ENCODE assay signal across 4 fruit fly cellular contexts in the genomic region with DNA sequence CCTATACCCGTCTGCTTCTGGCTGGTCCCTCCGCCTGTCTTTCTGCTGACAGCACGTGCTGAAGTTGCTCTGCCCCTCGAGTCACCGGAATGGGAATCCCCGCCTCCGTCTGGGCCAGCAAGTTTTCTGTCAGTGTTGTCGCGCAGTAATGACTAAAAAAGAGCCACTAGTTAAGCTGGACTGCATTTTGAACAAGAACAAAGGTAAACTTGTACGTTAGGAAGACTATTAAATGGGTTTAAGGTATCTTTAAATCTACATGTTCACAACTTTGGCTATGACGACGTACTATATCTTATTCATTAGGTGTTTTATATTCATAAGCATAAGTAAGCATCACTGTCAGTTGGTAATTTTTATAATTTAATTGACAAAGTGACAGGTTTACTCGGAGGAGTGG.
TF ChIP-seq lines count a peak whose summit lies in the region.

No protein-coding gene starts in this region.

- no peak for TF ChIP-seq CTCF in whole organism, embryonic (GFP tag; optimal IDR thresholded peaks at IDR 0.05; lab: Kevin White, UChicago)

TF ChIP-seq in whole organism, embryonic, 481 proteins besides CTCF, POLR2A, EP300 and RAD21:
- TF ChIP-seq BEAF-32 (GFP tag; optimal IDR thresholded peaks at IDR 0.05; lab: Kevin White, UChicago), result no peak
- TF ChIP-seq cwo (GFP tag; optimal IDR thresholded peaks at IDR 0.05; lab: Kevin White, UChicago), result peak; percentile 32
- TF ChIP-seq bsh (GFP tag; optimal IDR thresholded peaks at IDR 0.05; lab: Kevin White, UChicago), result peak in 1 of 2 experiments; percentile 14

TF ChIP-seq in whole organism, prepupa, 60 proteins besides CTCF, POLR2A, EP300 and RAD21 (continues in another document):
- no peak for TF ChIP-seq CG7368 (GFP tag; optimal IDR thresholded peaks at IDR 0.05; lab: Kevin White, UChicago)
- no peak for TF ChIP-seq Sox15 (GFP tag; optimal IDR thresholded peaks at IDR 0.05; lab: Kevin White, UChicago)
- peak; percentile 6 for TF ChIP-seq CG10631 (GFP tag; optimal IDR thresholded peaks at IDR 0.05; lab: Kevin White, UChicago)
- TF ChIP-seq svp (GFP tag; lab: Kevin White, UChicago), result peak; percentile 62
- TF ChIP-seq CG32006 (GFP tag; optimal IDR thresholded peaks at IDR 0.05; lab: Kevin White, UChicago), result no peak
- peak; percentile 2 for TF ChIP-seq CG11902 (GFP tag; optimal IDR thresholded peaks at IDR 0.05; lab: Kevin White, UChicago)
- TF ChIP-seq CG6854 (GFP tag; optimal IDR thresholded peaks at IDR 0.05; lab: Kevin White, UChicago), result no peak
- peak; percentile 47 for TF ChIP-seq Ets96B (tag; optimal IDR thresholded peaks at IDR 0.05; lab: Kevin White, UChicago)
- TF ChIP-seq vri (GFP tag; optimal IDR thresholded peaks at IDR 0.05; lab: Kevin White, UChicago), result no peak
- TF ChIP-seq CG1621 (tag; optimal IDR thresholded peaks at IDR 0.05; lab: Kevin White, UChicago), result peak; percentile 12
- peak; percentile 26 for TF ChIP-seq Met (GFP tag; optimal IDR thresholded peaks at IDR 0.05; lab: Kevin White, UChicago)
- TF ChIP-seq CG11762 (GFP tag; optimal IDR thresholded peaks at IDR 0.05; lab: Kevin White, UChicago; ENCODE audit: insufficient read depth), result no peak
- TF ChIP-seq CG34406 (GFP tag; optimal IDR thresholded peaks at IDR 0.05; lab: Kevin White, UChicago), result no peak
- TF ChIP-seq dac (GFP tag; optimal IDR thresholded peaks at IDR 0.05; lab: Kevin White, UChicago), result no peak
- 0 out of 3 replicates have a peak, but pooled peaks have one; percentile 21 for TF ChIP-seq CG8119 (GFP tag; IDR thresholded peaks at IDR 0.05; lab: Robert Waterston, UW)
- no peak for TF ChIP-seq esn (GFP tag; optimal IDR thresholded peaks at IDR 0.05; lab: Kevin White, UChicago)
- 0 out of 3 replicates have a peak, but pooled peaks have one; percentile 43 for TF ChIP-seq CG6163 (GFP tag; IDR thresholded peaks at IDR 0.05; lab: Robert Waterston, UW)
- TF ChIP-seq CG10669 (GFP tag; optimal IDR thresholded peaks at IDR 0.05; lab: Kevin White, UChicago), result peak; percentile 28
- no peak for TF ChIP-seq CG11294 (GFP tag; IDR thresholded peaks at IDR 0.05; lab: Robert Waterston, UW)
- TF ChIP-seq CG4318 (GFP tag; optimal IDR thresholded peaks at IDR 0.05; lab: Kevin White, UChicago), result no peak
- TF ChIP-seq CG6792 (GFP tag; optimal IDR thresholded peaks at IDR 0.05; lab: Kevin White, UChicago), result no peak
- TF ChIP-seq dsx (GFP tag; optimal IDR thresholded peaks at IDR 0.05; lab: Kevin White, UChicago; ENCODE audit: poor library complexity, severe bottlenecking), result peak; percentile 44
- peak; percentile 15 for TF ChIP-seq spab (GFP tag; optimal IDR thresholded peaks at IDR 0.05; lab: Kevin White, UChicago)
- TF ChIP-seq CG6276 (GFP tag; optimal IDR thresholded peaks at IDR 0.05; lab: Kevin White, UChicago), result no peak
- TF ChIP-seq cyc (GFP tag; optimal IDR thresholded peaks at IDR 0.05; lab: Kevin White, UChicago), result no peak
- TF ChIP-seq pdm3 (GFP tag; optimal IDR thresholded peaks at IDR 0.05; lab: Kevin White, UChicago), result peak; percentile 24
- no peak for TF ChIP-seq Lpt (GFP tag; optimal IDR thresholded peaks at IDR 0.05; lab: Kevin White, UChicago)

TF ChIP-seq in whole organism, pupa, 21 proteins besides CTCF, POLR2A, EP300 and RAD21:
- TF ChIP-seq D1 (tag; optimal IDR thresholded peaks at IDR 0.05; lab: Kevin White, UChicago), result no peak
- peak; percentile 5 for TF ChIP-seq gl (tag; optimal IDR thresholded peaks at IDR 0.05; lab: Kevin White, UChicago)
- TF ChIP-seq CG32121 (GFP tag; IDR thresholded peaks at IDR 0.05; lab: Robert Waterston, UW), result no peak
- no peak for TF ChIP-seq CG10348 (GFP tag; IDR thresholded peaks at IDR 0.05; lab: Robert Waterston, UW)
- TF ChIP-seq Pif1A (GFP tag; optimal IDR thresholded peaks at IDR 0.05; lab: Kevin White, UChicago), result peak; percentile 36
- peak; percentile 11 for TF ChIP-seq Pif1B (GFP tag; optimal IDR thresholded peaks at IDR 0.05; lab: Kevin White, UChicago)
- TF ChIP-seq CG13204 (GFP tag; optimal IDR thresholded peaks at IDR 0.05; lab: Kevin White, UChicago), result no peak
- peak; percentile 28 for TF ChIP-seq CG9948 (tag; optimal IDR thresholded peaks at IDR 0.05; lab: Kevin White, UChicago)
- no peak for TF ChIP-seq rn (GFP tag; IDR thresholded peaks at IDR 0.05; lab: Robert Waterston, UW)
- peak; percentile 38 for TF ChIP-seq CG15710 (tag; optimal IDR thresholded peaks at IDR 0.05; lab: Kevin White, UChicago)
- peak; percentile 9 for TF ChIP-seq CG8301 (tag; optimal IDR thresholded peaks at IDR 0.05; lab: Kevin White, UChicago)
- peak; percentile 23 for TF ChIP-seq EcR (GFP tag; optimal IDR thresholded peaks at IDR 0.05; lab: Kevin White, UChicago)
- TF ChIP-seq CG34367 (tag; optimal IDR thresholded peaks at IDR 0.05; lab: Kevin White, UChicago), result no peak
- no peak for TF ChIP-seq Ets98B (GFP tag; IDR thresholded peaks at IDR 0.05; lab: Robert Waterston, UW)
- peak; percentile 35 for TF ChIP-seq CG14655 (GFP tag; optimal IDR thresholded peaks at IDR 0.05; lab: Kevin White, UChicago)
- TF ChIP-seq CG4496 (GFP tag; IDR thresholded peaks at IDR 0.05; lab: Robert Waterston, UW), result no peak
- peak; percentile 61 for TF ChIP-seq CG8159 (tag; optimal IDR thresholded peaks at IDR 0.05; lab: Kevin White, UChicago)
- peak; percentile 39 for TF ChIP-seq Snoo (tag; optimal IDR thresholded peaks at IDR 0.05; lab: Kevin White, UChicago)
- peak; percentile 23 for TF ChIP-seq CG17806 (tag; optimal IDR thresholded peaks at IDR 0.05; lab: Kevin White, UChicago)
- no peak for TF ChIP-seq fd96Ca (GFP tag; IDR thresholded peaks at IDR 0.05; lab: Robert Waterston, UW)
- no peak for TF ChIP-seq CG12605 (GFP tag; IDR thresholded peaks at IDR 0.05; lab: Robert Waterston, UW)

TF ChIP-seq in whole organism, wandering third instar larva, 38 proteins besides CTCF, POLR2A, EP300 and RAD21:
- peak in 1 of 2 experiments; percentile 0 for TF ChIP-seq foxo (GFP tag; optimal IDR thresholded peaks at IDR 0.05; lab: Kevin White, UChicago)
- no peak for TF ChIP-seq Rel (GFP tag; optimal IDR thresholded peaks at IDR 0.05; lab: Kevin White, UChicago)
- peak; percentile 71 for TF ChIP-seq Rel (tag; optimal IDR thresholded peaks at IDR 0.05; lab: Kevin White, UChicago)
- TF ChIP-seq fru (GFP tag; optimal IDR thresholded peaks at IDR 0.05; lab: Kevin White, UChicago), result peak; percentile 1
- peak; percentile 11 for TF ChIP-seq h (GFP tag; optimal IDR thresholded peaks at IDR 0.05; lab: Kevin White, UChicago)
- peak; percentile 11 for TF ChIP-seq HLH106 (tag; optimal IDR thresholded peaks at IDR 0.05; lab: Kevin White, UChicago)
- peak; percentile 20 for TF ChIP-seq woc (GFP tag; optimal IDR thresholded peaks at IDR 0.05; lab: Kevin White, UChicago)
- TF ChIP-seq Myc (optimal IDR thresholded peaks at IDR 0.05; lab: Kevin White, UChicago), result no peak
- no peak for TF ChIP-seq usp (GFP tag; optimal IDR thresholded peaks at IDR 0.05; lab: Kevin White, UChicago)
